Fruit fly (Drosophila melanogaster): Measurements from ENCODE around the gene CG12540.

The CG12540 gene

DNA sequence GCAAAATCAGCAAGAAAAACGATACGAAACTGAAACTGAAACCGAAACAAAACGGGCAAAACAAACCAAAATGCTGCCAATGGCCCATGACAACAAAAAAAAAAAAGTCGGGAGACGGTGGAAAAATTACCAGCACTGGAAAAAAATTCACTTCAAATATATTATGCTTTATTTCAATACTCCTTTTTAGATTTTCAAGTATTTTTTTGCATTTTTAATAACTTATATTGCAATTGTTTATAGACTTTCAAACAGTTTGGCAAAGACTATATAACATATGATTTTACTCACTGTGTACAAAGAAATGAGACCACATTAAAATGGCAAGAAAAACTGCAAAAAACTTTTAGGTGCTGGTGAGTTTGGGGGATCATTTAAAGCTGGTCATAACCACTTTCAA is 5.1 kb downstream of the CG12540 start (continued):
- TF ChIP-seq jumu (GFP tag; optimal IDR thresholded peaks at IDR 0.05) (no peak), CG9797 (GFP tag; optimal IDR thresholded peaks at IDR 0.05) (no peak)

Measured in whole organism, embryonic.